Fruit fly (Drosophila melanogaster) whole organism, pupa: ENCODE data around the gene Cdc14.

Experiments used
- CG10348 ChIP-seq: fragments of 200-800 bp; sonication (Bioruptor generic); IDR thresholded peaks from 2 replicates; pipeline ENCODE4 v1.3.6; 2022; ENCODE audit warnings: missing biosample characterization, missing genetic modification characterization
- CG12605 ChIP-seq: fragments of 200-800 bp; sonication (Bioruptor generic); IDR thresholded peaks from 2 replicates; pipeline ENCODE4 v1.3.6; 2022; ENCODE audit warnings: missing biosample characterization, missing genetic modification characterization
- CG13204 ChIP-seq: fragments of 200-800 bp; sonication (Bioruptor generic); optimal IDR thresholded peaks from 2 replicates; lab custom pipeline; 2018; ENCODE audit warnings: missing biosample characterization, mild to moderate bottlenecking, missing genetic modification characterization, moderate library complexity
- CG14655 ChIP-seq: fragments of 200-800 bp; sonication (Bioruptor generic); optimal IDR thresholded peaks from 3 replicates; lab custom pipeline; 2017; ENCODE audit warnings: mild to moderate bottlenecking, missing biosample characterization, missing genetic modification reagents, missing genetic modification characterization
- CG15710 ChIP-seq: fragments of 200-800 bp; sonication (Bioruptor generic); optimal IDR thresholded peaks from 2 replicates; lab custom pipeline; 2018; ENCODE audit warnings: missing biosample characterization, mild to moderate bottlenecking, missing genetic modification characterization, moderate library complexity
- CG17806 ChIP-seq: fragments of 200-800 bp; sonication (Bioruptor generic); optimal IDR thresholded peaks from 2 replicates; lab custom pipeline; 2018; ENCODE audit warnings: missing biosample characterization, mild to moderate bottlenecking, missing genetic modification characterization, moderate library complexity
- CG32121 ChIP-seq: fragments of 200-800 bp; sonication (Bioruptor generic); IDR thresholded peaks from 2 replicates; pipeline ENCODE4 v1.3.6; 2022; ENCODE audit warnings: missing biosample characterization, missing genetic modification characterization
- CG34367 ChIP-seq: fragments of 200-800 bp; sonication (Bioruptor generic); optimal IDR thresholded peaks from 2 replicates; lab custom pipeline; 2018; ENCODE audit warnings: missing biosample characterization, mild to moderate bottlenecking, missing genetic modification characterization
- CG4496 ChIP-seq: fragments of 200-800 bp; sonication (Bioruptor generic); IDR thresholded peaks from 3 replicates; pipeline ENCODE4 v1.3.6; 2022; ENCODE audit warnings: missing biosample characterization, missing genetic modification characterization
- CG8159 ChIP-seq: fragments of 200-800 bp; sonication (Bioruptor generic); optimal IDR thresholded peaks from 3 replicates; lab custom pipeline; 2018; ENCODE audit warnings: missing biosample characterization, mild to moderate bottlenecking, missing genetic modification characterization, moderate library complexity
- CG8301 ChIP-seq: fragments of 200-800 bp; sonication (Bioruptor generic); optimal IDR thresholded peaks from 2 replicates; lab custom pipeline; 2018; ENCODE audit warnings: missing biosample characterization, mild to moderate bottlenecking, missing genetic modification characterization
- CG9948 ChIP-seq: fragments of 200-800 bp; sonication (Bioruptor generic); optimal IDR thresholded peaks from 2 replicates; lab custom pipeline; 2018; ENCODE audit warnings: missing biosample characterization, mild to moderate bottlenecking, missing genetic modification characterization, moderate library complexity
- D1 ChIP-seq: fragments of 200-800 bp; sonication (Bioruptor generic); optimal IDR thresholded peaks from 2 replicates; lab custom pipeline; 2018; ENCODE audit warnings: missing biosample characterization, mild to moderate bottlenecking, missing genetic modification characterization, moderate library complexity
- EcR ChIP-seq: fragments of 200-800 bp; sonication (Bioruptor generic); optimal IDR thresholded peaks from 3 replicates; lab custom pipeline; 2019; ENCODE audit warnings: missing biosample characterization, missing genetic modification characterization, mild to moderate bottlenecking, moderate library complexity, missing genetic modification reagents
- Ets98B ChIP-seq: fragments of 200-800 bp; sonication (Bioruptor generic); IDR thresholded peaks from 2 replicates; pipeline ENCODE4 v1.3.6; 2022; ENCODE audit warnings: missing biosample characterization, missing genetic modification characterization
- Pif1A ChIP-seq: fragments of 200-800 bp; sonication (Bioruptor generic); optimal IDR thresholded peaks from 3 replicates; lab custom pipeline; 2016; ENCODE audit warnings: missing biosample characterization, missing genetic modification characterization
- Pif1B ChIP-seq: fragments of 200-800 bp; sonication (Bioruptor generic); optimal IDR thresholded peaks from 3 replicates; lab custom pipeline; 2016; ENCODE audit warnings: missing biosample characterization, missing genetic modification characterization
- Snoo ChIP-seq: fragments of 200-800 bp; sonication (Bioruptor generic); optimal IDR thresholded peaks from 3 replicates; lab custom pipeline; 2017; ENCODE audit warnings: missing biosample characterization, mild to moderate bottlenecking, missing genetic modification characterization, inconsistent platforms
- fd96Ca ChIP-seq: fragments of 200-800 bp; sonication (Bioruptor generic); IDR thresholded peaks from 3 replicates; pipeline ENCODE4 v1.3.6; 2022; ENCODE audit warnings: missing biosample characterization, missing genetic modification characterization
- gl ChIP-seq: fragments of 200-800 bp; sonication (Bioruptor generic); optimal IDR thresholded peaks from 2 replicates; lab custom pipeline; 2018; ENCODE audit warnings: missing biosample characterization, mild to moderate bottlenecking, missing genetic modification characterization
- rn ChIP-seq: fragments of 200-800 bp; sonication (Bioruptor generic); IDR thresholded peaks from 2 replicates; pipeline ENCODE4 v1.3.6; 2022; ENCODE audit warnings: missing biosample characterization, missing genetic modification characterization

Gene Cdc14

DNA sequence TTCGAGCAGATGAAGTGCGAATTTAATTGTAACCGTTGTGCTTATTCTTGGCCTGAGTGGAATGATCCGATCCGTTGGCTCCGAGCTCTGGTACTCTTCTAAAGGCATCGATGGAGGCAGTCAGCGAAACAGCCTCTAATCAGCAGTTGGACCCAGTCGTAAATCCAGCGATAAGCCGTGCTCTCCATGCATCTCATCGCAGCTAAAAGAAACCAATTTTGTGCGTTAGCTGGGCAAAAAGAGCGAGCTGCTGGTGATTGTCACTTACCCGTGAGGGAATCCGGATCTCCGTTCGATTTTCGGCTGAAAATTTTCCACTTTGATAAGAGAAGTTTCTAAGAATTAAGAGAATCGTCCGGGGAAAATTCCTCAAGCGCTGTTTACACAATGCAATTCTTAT lies 14.6 kb downstream of the Cdc14 start, which contains the start of gene LKRSDH:
TSS of gene LKRSDH (minus strand) at position 101 of the 400 bp plus-strand sequence.
- TF ChIP-seq CG32121 (GFP tag; lab: Robert Waterston, UW) = 0 out of 2 replicates have a peak, but pooled peaks have one; percentile 17
- TF ChIP-seq CG17806 = no peak

DNA sequence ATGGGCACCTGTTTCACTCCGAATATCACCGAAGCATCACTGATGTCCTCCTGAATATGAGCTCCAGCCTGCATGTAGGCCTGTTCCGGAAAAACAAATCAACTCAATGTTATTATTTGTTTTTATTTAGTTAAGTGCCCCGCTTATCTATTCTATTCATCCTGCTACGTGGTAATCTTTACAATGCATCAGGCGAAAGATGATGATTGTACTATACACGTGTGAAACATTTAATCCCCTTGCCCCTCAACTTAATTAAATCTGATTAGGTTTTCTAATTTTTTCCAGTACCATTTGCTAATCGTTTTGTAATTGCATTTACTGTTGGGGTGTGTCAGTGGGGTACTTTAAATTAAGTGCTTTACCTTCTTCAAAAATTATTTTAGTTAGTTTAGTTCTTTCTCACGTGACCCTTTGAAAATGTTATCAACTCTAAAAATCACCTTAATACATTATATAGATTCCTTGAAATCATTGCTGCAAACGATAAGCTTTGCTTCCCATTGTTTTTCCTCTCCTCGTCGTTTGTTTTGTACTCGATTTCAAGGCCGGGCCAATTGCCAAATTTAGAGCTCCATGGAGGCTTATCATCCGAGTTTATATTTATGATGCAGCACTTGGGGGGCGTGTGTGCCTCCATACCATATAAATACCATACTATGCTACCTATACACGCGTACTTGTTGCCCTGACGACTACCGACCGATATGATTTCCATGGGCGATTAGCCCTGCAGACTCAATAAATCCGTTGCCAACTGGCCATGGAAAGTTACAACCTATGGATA lies 15.6 kb downstream of the Cdc14 start:
- TF ChIP-seq CG9948 (tag; lab: Kevin White, UChicago) = no peak
- no peak for TF ChIP-seq Ets98B (GFP tag; lab: Robert Waterston, UW)
- no peak for TF ChIP-seq CG17806
- TF ChIP-seq CG12605 (GFP tag; lab: Robert Waterston, UW) = no peak
- TF ChIP-seq gl (tag; lab: Kevin White, UChicago) = no peak
- TF ChIP-seq CG34367 (tag; lab: Kevin White, UChicago) = no peak
- TF ChIP-seq CG14655 (GFP tag; lab: Kevin White, UChicago) = no peak
- no peak for TF ChIP-seq CG8301 (tag; lab: Kevin White, UChicago)
- no peak for TF ChIP-seq CG15710 (tag; lab: Kevin White, UChicago)
- no peak for TF ChIP-seq CG8159 (tag; lab: Kevin White, UChicago)

DNA sequence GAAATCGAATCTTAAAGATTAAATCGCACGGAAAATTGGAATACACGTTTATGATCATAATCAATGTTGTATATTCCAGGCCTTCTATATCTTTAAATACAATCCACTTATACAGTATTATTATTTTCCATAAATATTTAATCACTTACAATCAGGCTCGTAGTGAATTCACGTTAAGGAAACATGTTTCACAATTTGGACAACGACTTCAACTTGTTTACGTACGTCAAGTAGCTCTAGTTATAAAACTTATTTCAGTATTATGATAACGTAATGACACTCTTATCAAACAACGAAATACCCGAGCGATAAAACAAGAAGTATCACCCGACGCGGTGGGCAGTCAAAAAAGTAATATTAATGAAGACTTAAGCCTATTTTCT lies 19.2 kb downstream of the Cdc14 start:
- no peak for TF ChIP-seq Snoo (tag; lab: Kevin White, UChicago)
- TF ChIP-seq, all 21 proteins: peak for 0

DNA sequence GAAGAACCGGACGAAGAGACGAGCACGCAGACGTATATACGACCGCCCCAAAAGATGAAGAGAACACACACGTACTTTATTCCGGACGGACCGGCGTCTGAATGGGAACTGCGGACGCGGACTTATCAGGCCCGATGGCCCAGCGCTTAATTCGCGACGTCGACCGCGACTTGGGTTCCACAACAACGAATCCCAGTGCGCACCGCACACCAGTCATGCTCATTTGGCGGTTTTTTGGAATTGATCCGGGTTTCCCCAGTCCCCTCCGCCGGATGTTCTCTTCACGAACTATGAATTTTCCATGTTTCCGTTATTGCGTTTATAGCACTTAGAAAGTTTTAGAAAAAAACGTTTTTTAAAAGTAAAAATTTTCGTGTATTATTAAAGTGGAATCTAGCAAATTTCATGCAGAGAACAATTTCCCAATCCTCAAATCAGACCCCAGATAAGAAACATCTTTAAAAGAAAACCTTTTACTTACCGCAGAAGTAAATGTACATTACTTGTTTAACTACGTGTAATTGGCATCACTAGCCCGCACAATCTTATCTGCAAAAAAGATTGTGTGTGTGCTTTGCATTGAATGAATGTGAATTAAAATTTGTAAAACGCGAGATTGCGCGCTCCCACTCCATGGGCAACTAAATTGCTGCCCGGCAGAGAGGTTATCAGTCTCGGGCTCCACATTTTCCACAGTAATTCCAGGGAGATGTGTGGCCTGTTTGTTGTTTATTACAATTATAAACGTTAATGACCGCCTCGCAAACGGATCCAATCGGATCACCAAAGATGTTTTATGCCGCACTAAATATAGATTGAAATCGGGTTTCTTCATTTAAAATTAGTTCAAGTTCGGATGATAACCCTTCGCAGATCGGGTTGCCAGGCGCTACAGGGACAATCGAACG lies 19.8 kb downstream of the Cdc14 start, which contains the start of gene CG7149:
TSS of gene CG7149 (minus strand) at position 110 of the 908 bp plus-strand sequence.
- TF ChIP-seq Pif1B = no peak
- TF ChIP-seq CG17806 = no peak
- TF ChIP-seq CG9948 (tag; lab: Kevin White, UChicago) = no peak
- no peak for TF ChIP-seq rn (GFP tag; lab: Robert Waterston, UW)
- TF ChIP-seq Pif1A = no peak
- TF ChIP-seq gl (tag; lab: Kevin White, UChicago) = no peak
- TF ChIP-seq EcR (GFP tag; lab: Kevin White, UChicago) = peak; percentile 52
- TF ChIP-seq CG14655 (GFP tag; lab: Kevin White, UChicago) = peak; percentile 20
- TF ChIP-seq D1 = no peak
- no peak for TF ChIP-seq CG15710 (tag; lab: Kevin White, UChicago)
- no peak for TF ChIP-seq CG8301 (tag; lab: Kevin White, UChicago)
- TF ChIP-seq CG4496 (GFP tag; lab: Robert Waterston, UW) = peak; percentile 37; the same call in 1 of the 3 replicates
- 0 out of 2 replicates have a peak, but pooled peaks have one; percentile 11 for TF ChIP-seq CG12605 (GFP tag; lab: Robert Waterston, UW)
- TF ChIP-seq Ets98B (GFP tag; lab: Robert Waterston, UW) = no peak; the same call in 1 of the 2 replicates
- peak; percentile 46 for TF ChIP-seq CG8159 (tag; lab: Kevin White, UChicago)
- TF ChIP-seq Snoo (tag; lab: Kevin White, UChicago) = peak; percentile 25
- no peak for TF ChIP-seq CG10348 (GFP tag; lab: Robert Waterston, UW)
- no peak for TF ChIP-seq CG32121 (GFP tag; lab: Robert Waterston, UW)
- TF ChIP-seq CG13204 (GFP tag; lab: Kevin White, UChicago) = peak; percentile 67
- TF ChIP-seq CG34367 (tag; lab: Kevin White, UChicago) = no peak
- TF ChIP-seq fd96Ca = peak; percentile 13; the same call in 1 of the 3 replicates

DNA sequence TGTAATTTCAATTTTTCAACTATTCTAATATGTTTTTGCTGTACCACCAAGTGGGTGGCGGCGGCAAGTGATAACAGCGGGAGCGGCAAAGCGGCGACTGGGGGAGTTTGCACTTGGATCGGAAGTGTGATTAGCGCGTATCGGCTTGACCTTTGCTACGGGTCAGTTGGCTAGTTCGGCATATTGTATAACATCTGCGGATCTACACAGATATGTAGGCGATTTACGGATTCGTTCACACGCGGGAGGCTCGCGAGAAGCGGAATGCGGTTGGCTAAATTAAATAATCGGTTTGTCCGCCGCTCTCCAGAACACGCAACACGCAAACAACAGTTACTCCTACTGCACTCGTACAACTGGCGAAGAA lies 20.4 kb downstream of the Cdc14 start:
- TF ChIP-seq CG9948 (tag; lab: Kevin White, UChicago) = no peak
- TF ChIP-seq Pif1A = no peak
- TF ChIP-seq CG17806 = no peak
- TF ChIP-seq CG15710 (tag; lab: Kevin White, UChicago) = no peak
- no peak for TF ChIP-seq CG13204 (GFP tag; lab: Kevin White, UChicago)
- TF ChIP-seq D1 = no peak
- no peak for TF ChIP-seq CG4496 (GFP tag; lab: Robert Waterston, UW)
- no peak for TF ChIP-seq CG10348 (GFP tag; lab: Robert Waterston, UW)
- TF ChIP-seq rn (GFP tag; lab: Robert Waterston, UW) = no peak
- no peak for TF ChIP-seq Pif1B
- no peak for TF ChIP-seq Ets98B (GFP tag; lab: Robert Waterston, UW)
- TF ChIP-seq EcR (GFP tag; lab: Kevin White, UChicago) = no peak
- no peak for TF ChIP-seq CG8159 (tag; lab: Kevin White, UChicago)
- TF ChIP-seq fd96Ca = no peak
- no peak for TF ChIP-seq CG12605 (GFP tag; lab: Robert Waterston, UW)

DNA sequence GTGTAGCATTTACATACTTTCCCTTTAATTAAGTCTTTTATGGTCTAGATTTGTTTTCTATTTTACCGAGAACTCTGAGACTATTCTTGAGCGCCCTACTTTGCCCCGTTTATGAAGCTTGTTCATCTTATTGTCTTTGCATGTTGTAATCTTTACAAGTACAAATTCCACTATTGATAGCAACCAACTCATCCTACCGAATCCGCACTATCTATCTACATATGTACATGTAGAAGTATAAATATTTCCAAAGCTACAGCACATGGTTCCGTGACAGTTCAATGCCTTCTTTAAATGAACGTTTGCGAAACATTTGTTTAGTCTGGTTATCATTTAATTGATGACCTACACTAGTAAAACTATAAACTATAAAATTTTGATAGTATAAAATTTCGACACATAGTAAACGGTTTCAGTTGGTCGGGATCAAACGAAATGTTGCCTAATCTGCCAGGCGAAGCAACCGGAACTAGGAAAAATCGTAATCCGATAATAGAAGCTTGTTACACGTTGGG lies 21.5 kb downstream of the Cdc14 start:
- TF ChIP-seq Ets98B (GFP tag; lab: Robert Waterston, UW) (peak; percentile 9; the same call in 1 of the 2 replicates), CG12605 (GFP tag; lab: Robert Waterston, UW) (no peak), CG13204 (GFP tag; lab: Kevin White, UChicago) (no peak)
